Fruit fly (Drosophila melanogaster) whole organism, embryonic: Measurements from ENCODE around the gene Ide.

Experiments used
- Awh ChIP-seq: fragments of 200-800 bp; sonication (Bioruptor generic); IDR thresholded peaks from 2 replicates; pipeline ENCODE4, ENCODE4 v1.3.6; 2022; ENCODE audit warnings: missing biosample characterization, missing genetic modification characterization
- BEAF-32 ChIP-seq: fragments of 200-800 bp; sonication (Bioruptor generic); optimal IDR thresholded peaks from 3 replicates; lab custom pipeline; 2017; ENCODE audit warnings: missing biosample characterization, missing genetic modification characterization, mild to moderate bottlenecking, moderate library complexity, missing genetic modification reagents
- Bteb2 ChIP-seq: fragments of 200-800 bp; sonication (Bioruptor generic); optimal IDR thresholded peaks from 2 replicates; lab custom pipeline; 2016; ENCODE audit warnings: missing biosample characterization, missing genetic modification characterization
- CG1024 ChIP-seq: fragments of 200-800 bp; sonication (Bioruptor generic); IDR thresholded peaks from 2 replicates; pipeline ENCODE4 v1.3.6; 2022; ENCODE audit warnings: missing biosample characterization, missing genetic modification characterization
- CG11247 ChIP-seq: fragments of 200-800 bp; sonication (Bioruptor generic); IDR thresholded peaks from 2 replicates; pipeline ENCODE4 v1.3.6; 2022; ENCODE audit warnings: missing biosample characterization, missing genetic modification characterization
- CG12769 ChIP-seq: fragments of 200-800 bp; sonication (Bioruptor generic); optimal IDR thresholded peaks from 2 replicates; lab custom pipeline; 2019; ENCODE audit warnings: missing biosample characterization, mild to moderate bottlenecking, missing genetic modification characterization, moderate library complexity
- CG13287 ChIP-seq: fragments of 200-800 bp; sonication (Bioruptor generic); IDR thresholded peaks from 2 replicates; pipeline ENCODE4 v1.3.6; 2022; ENCODE audit warnings: missing biosample characterization, missing genetic modification characterization; ENCODE audit not compliant: partially characterized antibody
- CG14441 ChIP-seq: fragments of 200-800 bp; sonication (Bioruptor generic); IDR thresholded peaks from 2 replicates; pipeline ENCODE4 v1.3.6; 2022; ENCODE audit warnings: missing biosample characterization, missing genetic modification characterization
- CG15073 ChIP-seq: fragments of 200-800 bp; sonication (Bioruptor generic); optimal IDR thresholded peaks from 2 replicates; lab custom pipeline; 2016; ENCODE audit warnings: missing biosample characterization, missing genetic modification characterization
- CG17328 ChIP-seq: fragments of 200-800 bp; sonication (Bioruptor generic); IDR thresholded peaks from 2 replicates; pipeline ENCODE4 v1.3.6; 2022; ENCODE audit warnings: missing biosample characterization, missing genetic modification characterization
- CG17361 ChIP-seq: fragments of 200-800 bp; sonication (Bioruptor generic); IDR thresholded peaks from 3 replicates; pipeline ENCODE4 v1.3.6; 2022; ENCODE audit warnings: missing biosample characterization, missing genetic modification characterization
- CG17912 ChIP-seq: fragments of 200-800 bp; sonication (Bioruptor generic); optimal IDR thresholded peaks from 2 replicates; lab custom pipeline; 2018; ENCODE audit warnings: missing biosample characterization, mild to moderate bottlenecking, missing genetic modification characterization
- CG18476 ChIP-seq: fragments of 200-800 bp; sonication (Bioruptor generic); optimal IDR thresholded peaks from 2 replicates; lab custom pipeline; 2016; ENCODE audit warnings: missing biosample characterization, mild to moderate bottlenecking, missing genetic modification characterization
- CG2678 ChIP-seq: fragments of 200-800 bp; sonication (Bioruptor generic); optimal IDR thresholded peaks from 3 replicates; lab custom pipeline; 2019; ENCODE audit warnings: missing biosample characterization, mild to moderate bottlenecking, missing genetic modification characterization, moderate library complexity
- CG4404 ChIP-seq: fragments of 200-800 bp; sonication (Bioruptor generic); IDR thresholded peaks from 2 replicates; pipeline ENCODE4 v1.3.6; 2022; ENCODE audit warnings: missing biosample characterization, missing genetic modification characterization
- CG4424 ChIP-seq: fragments of 200-800 bp; sonication (Bioruptor generic); optimal IDR thresholded peaks from 3 replicates; lab custom pipeline; 2016; ENCODE audit warnings: missing biosample characterization, missing genetic modification characterization
- CG4707 ChIP-seq: fragments of 200-800 bp; sonication (Bioruptor generic); optimal IDR thresholded peaks from 2 replicates; lab custom pipeline; 2018; ENCODE audit warnings: missing biosample characterization, mild to moderate bottlenecking, missing genetic modification characterization, moderate library complexity
- CG4854 ChIP-seq: fragments of 200-800 bp; sonication (Bioruptor generic); optimal IDR thresholded peaks from 2 replicates; lab custom pipeline; 2016; ENCODE audit warnings: missing biosample characterization, missing genetic modification characterization, inconsistent platforms
- CG6854 ChIP-seq: fragments of 200-800 bp; sonication (Bioruptor generic); optimal IDR thresholded peaks from 3 replicates; lab custom pipeline; 2017; ENCODE audit warnings: missing biosample characterization, mild to moderate bottlenecking, missing genetic modification characterization
- CG9215 ChIP-seq: fragments of 200-800 bp; sonication (Bioruptor generic); IDR thresholded peaks from 2 replicates; pipeline ENCODE4 v1.3.6; 2022; ENCODE audit warnings: missing biosample characterization, missing genetic modification characterization
- D19B ChIP-seq: fragments of 200-800 bp; sonication (Bioruptor generic); optimal IDR thresholded peaks from 2 replicates; lab custom pipeline; 2017; ENCODE audit warnings: missing biosample characterization, mild to moderate bottlenecking, missing genetic modification characterization
- E2f1 ChIP-seq: fragments of 200-800 bp; sonication (Bioruptor generic); IDR thresholded peaks from 2 replicates; pipeline ENCODE4 v1.3.6; 2022; ENCODE audit warnings: missing biosample characterization, missing genetic modification characterization
- Ets65A ChIP-seq: fragments of 200-800 bp; sonication (Bioruptor generic); peaks from one replicate; lab custom pipeline; 2016; ENCODE audit warnings: missing biosample characterization, missing genetic modification characterization
- Ets97D ChIP-seq: fragments of 200-800 bp; sonication (Bioruptor generic); optimal IDR thresholded peaks from 3 replicates; lab custom pipeline; 2016; ENCODE audit warnings: missing biosample characterization, missing genetic modification characterization
- GATAe ChIP-seq: fragments of 200-800 bp; sonication (Bioruptor generic); conservative IDR thresholded peaks from 2 replicates; pipeline ENCODE4 v1.3.6; 2022; ENCODE audit warnings: missing biosample characterization, missing genetic modification characterization
- HHEX ChIP-seq: fragments of 200-800 bp; sonication (Bioruptor generic); optimal IDR thresholded peaks from 3 replicates; lab custom pipeline; 2017; ENCODE audit warnings: missing biosample characterization, mild to moderate bottlenecking, missing genetic modification characterization, missing genetic modification reagents
- HLH54F ChIP-seq: fragments of 200-800 bp; sonication (Bioruptor generic); optimal IDR thresholded peaks from 3 replicates; lab custom pipeline; 2016; ENCODE audit warnings: missing biosample characterization, missing genetic modification characterization
- Hey ChIP-seq: fragments of 200-800 bp; sonication (Bioruptor generic); optimal IDR thresholded peaks from 3 replicates; lab custom pipeline; 2018; ENCODE audit warnings: missing biosample characterization, mild to moderate bottlenecking, missing genetic modification characterization
- Kr ChIP-seq: fragments of 200-800 bp; sonication (Bioruptor generic); optimal IDR thresholded peaks from 2 replicates; lab custom pipeline; 2017; ENCODE audit warnings: missing biosample characterization, mild to moderate bottlenecking, missing genetic modification characterization
- Lpt ChIP-seq: fragments of >200 bp; optimal IDR thresholded peaks from 2 replicates; lab custom pipeline; 2018; ENCODE audit warnings: missing biosample characterization, missing genetic modification characterization
- Myb ChIP-seq: fragments of 200-800 bp; sonication (Bioruptor generic); optimal IDR thresholded peaks from 2 replicates; lab custom pipeline; 2016; ENCODE audit warnings: missing biosample characterization, missing genetic modification characterization
- Nf-YC ChIP-seq: fragments of 200-800 bp; optimal IDR thresholded peaks from 3 replicates; lab custom pipeline; 2019; ENCODE audit warnings: missing biosample characterization, mild to moderate bottlenecking, missing genetic modification characterization, moderate library complexity
- Oaz ChIP-seq: fragments of 200-800 bp; sonication (Bioruptor generic); IDR thresholded peaks from 2 replicates; pipeline ENCODE4 v1.3.6; 2022; ENCODE audit warnings: missing biosample characterization, missing genetic modification characterization
- Six4 ChIP-seq: fragments of 200-800 bp; sonication (Bioruptor generic); optimal IDR thresholded peaks from 2 replicates; lab custom pipeline; 2016; ENCODE audit warnings: missing biosample characterization, missing genetic modification characterization
- abd-A ChIP-seq: fragments of 200-800 bp; sonication (Bioruptor generic); optimal IDR thresholded peaks from 3 replicates; lab custom pipeline; 2019; ENCODE audit warnings: missing biosample characterization, mild to moderate bottlenecking, missing genetic modification characterization, moderate library complexity
- amos ChIP-seq: fragments of 200-800 bp; sonication (Bioruptor generic); IDR thresholded peaks from 2 replicates; pipeline ENCODE4 v1.3.6; 2022; ENCODE audit warnings: missing biosample characterization, missing genetic modification characterization; ENCODE audit not compliant: partially characterized antibody
- bab2 ChIP-seq: fragments of 200-800 bp; sonication (Bioruptor generic); optimal IDR thresholded peaks from 2 replicates; lab custom pipeline; 2016; ENCODE audit warnings: missing biosample characterization, missing genetic modification characterization
- br ChIP-seq: fragments of >200 bp; optimal IDR thresholded peaks from 2 replicates; lab custom pipeline; 2017
- chm ChIP-seq: fragments of 200-800 bp; sonication (Bioruptor generic); IDR thresholded peaks from 2 replicates; pipeline ENCODE4 v1.3.6; 2022; ENCODE audit warnings: missing biosample characterization, missing genetic modification characterization
- gfzf ChIP-seq: fragments of 200-800 bp; sonication (Bioruptor generic); optimal IDR thresholded peaks from 2 replicates; lab custom pipeline; 2016; ENCODE audit warnings: missing biosample characterization, mild to moderate bottlenecking, missing genetic modification characterization, moderate library complexity
- gt ChIP-seq: fragments of 200-800 bp; sonication (Bioruptor generic); IDR thresholded peaks from 2 replicates; pipeline ENCODE4 v1.3.6; 2022; ENCODE audit warnings: missing biosample characterization, missing genetic modification characterization
- klu ChIP-seq: fragments of 200-800 bp; sonication (Bioruptor generic); IDR thresholded peaks from 2 replicates; pipeline ENCODE4 v1.3.6; 2022; ENCODE audit warnings: missing biosample characterization, missing genetic modification characterization
- lmd ChIP-seq: fragments of 200-800 bp; sonication (Bioruptor generic); IDR thresholded peaks from 2 replicates; pipeline ENCODE4 v1.3.6; 2022; ENCODE audit warnings: missing biosample characterization, missing genetic modification characterization
- maf-S ChIP-seq: fragments of 200-800 bp; sonication (Bioruptor generic); optimal IDR thresholded peaks from 2 replicates; lab custom pipeline; 2016; ENCODE audit warnings: missing biosample characterization, missing genetic modification characterization
- p53 ChIP-seq: fragments of 200-800 bp; sonication (Bioruptor generic); optimal IDR thresholded peaks from 2 replicates; lab custom pipeline; 2016; ENCODE audit warnings: missing biosample characterization, missing genetic modification characterization
- peb ChIP-seq: fragments of 200-800 bp; sonication (Bioruptor generic); IDR thresholded peaks from 2 replicates; pipeline ENCODE4 v1.3.6; 2022; ENCODE audit warnings: missing biosample characterization, missing genetic modification characterization
- pzg ChIP-seq: fragments of 200-800 bp; sonication (Bioruptor generic); optimal IDR thresholded peaks from 3 replicates; lab custom pipeline; 2018; ENCODE audit warnings: missing biosample characterization, mild to moderate bottlenecking, missing genetic modification characterization, moderate library complexity
- ro ChIP-seq: fragments of 200-800 bp; sonication (Bioruptor generic); IDR thresholded peaks from 2 replicates; pipeline ENCODE4 v1.3.6; 2022; ENCODE audit warnings: missing biosample characterization, missing genetic modification characterization
- so ChIP-seq: fragments of 200-800 bp; sonication (Bioruptor generic); IDR thresholded peaks from 3 replicates; pipeline ENCODE4 v1.3.6; 2022; ENCODE audit warnings: missing biosample characterization, missing genetic modification characterization
- tll ChIP-seq, 2 experiments: fragments of 200-800 bp in 1 of 2; fragments of >200 bp in 1 of 2; sonication (Bioruptor generic) in 1 of 2; optimal IDR thresholded peaks; 2 replicates each; lab custom pipeline; 2017 to 2019; ENCODE audit warnings: missing biosample characterization in 2 of 2, missing genetic modification characterization in 2 of 2, mild to moderate bottlenecking in 1 of 2, moderate library complexity in 1 of 2
- trh ChIP-seq: fragments of 200-800 bp; sonication (Bioruptor generic); optimal IDR thresholded peaks from 2 replicates; lab custom pipeline; 2016; ENCODE audit warnings: missing biosample characterization, missing genetic modification characterization
- tup ChIP-seq: fragments of 200-800 bp; sonication (Bioruptor generic); optimal IDR thresholded peaks from 2 replicates; lab custom pipeline; 2016; ENCODE audit warnings: missing biosample characterization, mild to moderate bottlenecking, missing genetic modification characterization, moderate library complexity
- twi ChIP-seq: fragments of 200-800 bp; optimal IDR thresholded peaks from 2 replicates; lab custom pipeline; 2019; ENCODE audit warnings: missing biosample characterization, mild to moderate bottlenecking, missing genetic modification characterization, moderate library complexity

Gene Ide

dm6 chr3L:20393357-20393756, 17.7 kb upstream of the Ide start, which contains the start of gene CG33969 (continued):
- TF ChIP-seq HHEX (GFP tag; lab: Kevin White, UChicago) (no peak), CG11247 (no peak), HLH54F (GFP tag; lab: Kevin White, UChicago) (no peak), GATAe (no peak), pzg (GFP tag; lab: Kevin White, UChicago) (peak; percentile 47), CG15073 (no peak), CG4404 (GFP tag; lab: Robert Waterston, UW) (no peak), Bteb2 (GFP tag; lab: Kevin White, UChicago) (no peak), trh (GFP tag; lab: Kevin White, UChicago) (no peak), tup (no peak), CG9215 (GFP tag; lab: Robert Waterston, UW) (no peak), Ets65A (GFP tag; lab: Kevin White, UChicago) (no peak), CG17912 (GFP tag; lab: Kevin White, UChicago) (no peak), maf-S (GFP tag; lab: Kevin White, UChicago) (no peak), Myb (GFP tag; lab: Kevin White, UChicago) (peak; percentile 96), CG14441 (GFP tag; lab: Robert Waterston, UW) (no peak), p53 (GFP tag; lab: Kevin White, UChicago) (no peak), lmd (GFP tag; lab: Robert Waterston, UW) (no peak), Oaz (GFP tag; lab: Robert Waterston, UW) (no peak), BEAF-32 (GFP tag; lab: Kevin White, UChicago) (peak; percentile 58), Awh (GFP tag; lab: Robert Waterston, UW) (no peak), CG2678 (tag; lab: Kevin White, UChicago) (no peak), bab2 (no peak), ro (GFP tag; lab: Robert Waterston, UW) (no peak), gfzf (GFP tag; lab: Kevin White, UChicago) (peak; percentile 29), Nf-YC (tag; lab: Kevin White, UChicago) (no peak), CG1024 (GFP tag; lab: Robert Waterston, UW) (no peak), abd-A (no peak), CG13287 (GFP tag; lab: Robert Waterston, UW) (peak; percentile 58), CG4854 (no peak), peb (GFP tag; lab: Robert Waterston, UW) (no peak), twi (no peak), CG17328 (no peak), CG12769 (tag; lab: Kevin White, UChicago) (no peak), amos (no peak; the same call in 1 of the 2 replicates), CG4424 (no peak), klu (no peak), Kr (GFP tag; lab: Kevin White, UChicago) (no peak), CG17361 (GFP tag; lab: Robert Waterston, UW) (no peak), br (lab: Kevin White, UChicago) (no peak), so (GFP tag; lab: Robert Waterston, UW) (no peak), tll (GFP tag; optimal IDR thresholded peaks at IDR 0.05; lab: Kevin White, UChicago) (no peak), chm (GFP tag; lab: Robert Waterston, UW) (no peak), CG4707 (no peak), Six4 (GFP tag; lab: Kevin White, UChicago) (no peak), Lpt (no peak), Hey (tag; lab: Kevin White, UChicago) (no peak), CG18476 (GFP tag; lab: Kevin White, UChicago) (no peak), CG6854 (GFP tag; lab: Kevin White, UChicago) (no peak), Ets97D (GFP tag; lab: Kevin White, UChicago) (peak; percentile 37), gt (no peak), E2f1 (GFP tag; lab: Robert Waterston, UW) (no peak), D19B (GFP tag; lab: Kevin White, UChicago) (no peak)
